Fruit fly (Drosophila melanogaster) whole organism, wandering third instar larva: Measurements from ENCODE around the gene CG10657.

Source experiments
- Abd-B ChIP-seq: fragments of >200 bp; optimal IDR thresholded peaks from 2 replicates; lab custom pipeline; 2017; ENCODE audit warnings: missing biosample characterization, missing genetic modification characterization
- CG32264 ChIP-seq: fragments of 200-800 bp; sonication (Bioruptor generic); optimal IDR thresholded peaks from 2 replicates; lab custom pipeline; 2016; ENCODE audit warnings: missing biosample characterization, missing genetic modification characterization
- CG9705 ChIP-seq: fragments of 200-800 bp; sonication (Bioruptor generic); optimal IDR thresholded peaks from 2 replicates; lab custom pipeline; 2018; ENCODE audit warnings: missing biosample characterization, mild to moderate bottlenecking, missing genetic modification characterization
- CrebA ChIP-seq: fragments of 200-800 bp; sonication (Bioruptor generic); optimal IDR thresholded peaks from 2 replicates; lab custom pipeline; 2016; ENCODE audit warnings: missing biosample characterization, mild to moderate bottlenecking, missing genetic modification characterization, borderline replicate concordance
- Dfd ChIP-seq: fragments of >200 bp; optimal IDR thresholded peaks from 2 replicates; lab custom pipeline; 2017; ENCODE audit warnings: missing biosample characterization, missing genetic modification characterization
- Dif ChIP-seq: fragments of 200-275, 200-300 bp; sonication (Bioruptor generic); optimal IDR thresholded peaks from 2 replicates; lab custom pipeline; 2018; ENCODE audit warnings: missing biosample characterization, missing genetic modification characterization; ENCODE audit not compliant: partially characterized antibody
- HLH106 ChIP-seq: fragments of 200-800 bp; optimal IDR thresholded peaks from 3 replicates; lab custom pipeline; 2019; ENCODE audit warnings: missing biosample characterization, mild to moderate bottlenecking, missing genetic modification characterization, moderate library complexity
- Hnf4 ChIP-seq: fragments of 200-800 bp; sonication (Bioruptor generic); optimal IDR thresholded peaks from 2 replicates; lab custom pipeline; 2016; ENCODE audit warnings: missing biosample characterization, mild to moderate bottlenecking, missing genetic modification characterization
- Hr78 ChIP-seq: fragments of >200 bp; optimal IDR thresholded peaks from 2 replicates; lab custom pipeline; 2017; ENCODE audit warnings: missing biosample characterization, missing genetic modification characterization
- Hr83 ChIP-seq: fragments of 200-300 bp; sonication (Bioruptor generic); optimal IDR thresholded peaks from 2 replicates; lab custom pipeline; 2016; ENCODE audit warnings: missing biosample characterization, mild to moderate bottlenecking, missing genetic modification characterization, moderate library complexity; ENCODE audit not compliant: poor library complexity, severe bottlenecking
- Jra ChIP-seq: sonication (Bioruptor generic); optimal IDR thresholded peaks from 2 replicates; lab custom pipeline; 2016; ENCODE audit warnings: missing biosample characterization, missing genetic modification characterization
- Mio ChIP-seq: sonication (Bioruptor generic); optimal IDR thresholded peaks from 2 replicates; lab custom pipeline; 2016; ENCODE audit warnings: missing biosample characterization, missing genetic modification characterization
- Myc ChIP-seq: fragments of >200 bp; optimal IDR thresholded peaks from 2 replicates; lab custom pipeline; 2017
- N ChIP-seq: fragments of >200 bp; optimal IDR thresholded peaks from 2 replicates; lab custom pipeline; 2018; ENCODE audit warnings: missing biosample characterization, missing external identifiers, missing genetic modification characterization
- OdsH ChIP-seq: fragments of 200-800 bp; sonication (Bioruptor generic); optimal IDR thresholded peaks from 2 replicates; lab custom pipeline; 2016; ENCODE audit warnings: missing biosample characterization, mild to moderate bottlenecking, missing genetic modification characterization
- Rel ChIP-seq, 2 experiments: fragments of 200-800 bp; sonication (Bioruptor generic) in 1 of 2; optimal IDR thresholded peaks; 2 replicates in 1 of 2; 3 replicates in 1 of 2; lab custom pipeline; 2016 to 2019; ENCODE audit warnings: mild to moderate bottlenecking in 2 of 2, missing biosample characterization in 2 of 2, missing genetic modification characterization in 2 of 2, moderate library complexity in 1 of 2
- Sp1 ChIP-seq: fragments of 200-800 bp; sonication (Bioruptor generic); optimal IDR thresholded peaks from 3 replicates; lab custom pipeline; 2019; ENCODE audit warnings: missing biosample characterization, mild to moderate bottlenecking, missing genetic modification characterization, moderate library complexity
- Vsx2 ChIP-seq: fragments of 200-300, 225-300 bp; sonication (Bioruptor generic); optimal IDR thresholded peaks from 2 replicates; lab custom pipeline; 2018; ENCODE audit warnings: missing biosample characterization, missing genetic modification characterization; ENCODE audit not compliant: partially characterized antibody
- brk ChIP-seq: fragments of 200-800 bp; sonication (Bioruptor generic); optimal IDR thresholded peaks from 2 replicates; lab custom pipeline; 2016; ENCODE audit warnings: missing biosample characterization, mild to moderate bottlenecking, missing genetic modification characterization
- dl ChIP-seq, 2 experiments: fragments of 175-275, 200-275 bp in 1 of 2; fragments of 200-275 bp in 1 of 2; sonication (Bioruptor generic); optimal IDR thresholded peaks; lab custom pipeline; 2018; ENCODE audit warnings: mild to moderate bottlenecking in 2 of 2, missing biosample characterization in 2 of 2, missing genetic modification characterization in 2 of 2, moderate library complexity in 2 of 2; ENCODE audit not compliant: partially characterized antibody in 2 of 2, insufficient read depth in 1 of 2
- dmrt93B ChIP-seq: fragments of 200-800 bp; sonication (Bioruptor generic); optimal IDR thresholded peaks from 2 replicates; lab custom pipeline; 2018; ENCODE audit warnings: missing biosample characterization, mild to moderate bottlenecking, missing genetic modification characterization
- dsf ChIP-seq: sonication (Bioruptor generic); optimal IDR thresholded peaks from 2 replicates; lab custom pipeline; 2016; ENCODE audit warnings: missing biosample characterization, missing genetic modification characterization, borderline replicate concordance
- ey ChIP-seq: fragments of 200-800 bp; sonication (Bioruptor generic); optimal IDR thresholded peaks from 2 replicates; lab custom pipeline; 2016; ENCODE audit warnings: missing biosample characterization, missing genetic modification characterization
- foxo ChIP-seq, 2 experiments: fragments of 200-800 bp; sonication (Bioruptor generic); optimal IDR thresholded peaks; 2 replicates in 1 of 2; 3 replicates in 1 of 2; lab custom pipeline; 2016 to 2017; ENCODE audit warnings: missing biosample characterization in 2 of 2, missing genetic modification characterization in 2 of 2
- fru ChIP-seq: fragments of 200-800 bp; sonication (Bioruptor generic); optimal IDR thresholded peaks from 3 replicates; lab custom pipeline; 2016; ENCODE audit warnings: missing biosample characterization, mild to moderate bottlenecking, missing genetic modification characterization
- jim ChIP-seq: fragments of 175-275, 200-325 bp; sonication (Bioruptor generic); optimal IDR thresholded peaks from 2 replicates; lab custom pipeline; 2016; ENCODE audit warnings: missing biosample characterization, mild to moderate bottlenecking, missing genetic modification characterization
- psq ChIP-seq: fragments of 200-800 bp; sonication (Bioruptor generic); optimal IDR thresholded peaks from 3 replicates; lab custom pipeline; 2017; ENCODE audit warnings: missing biosample characterization, mild to moderate bottlenecking, missing genetic modification characterization, moderate library complexity
- rgr ChIP-seq: fragments of 200-800 bp; sonication (Bioruptor generic); optimal IDR thresholded peaks from 3 replicates; lab custom pipeline; 2016; ENCODE audit warnings: missing biosample characterization, mild to moderate bottlenecking, missing genetic modification characterization
- sage ChIP-seq: fragments of 200-800 bp; sonication (Bioruptor generic); optimal IDR thresholded peaks from 2 replicates; lab custom pipeline; 2016; ENCODE audit warnings: missing biosample characterization, mild to moderate bottlenecking, missing genetic modification characterization
- sv ChIP-seq: fragments of 200-800 bp; sonication (Bioruptor generic); optimal IDR thresholded peaks from 3 replicates; lab custom pipeline; 2016; ENCODE audit warnings: missing biosample characterization, missing genetic modification characterization
- usp ChIP-seq: fragments of >200 bp; optimal IDR thresholded peaks from 2 replicates; lab custom pipeline; 2017; ENCODE audit warnings: missing biosample characterization, missing genetic modification characterization
- woc ChIP-seq: sonication (Bioruptor generic); optimal IDR thresholded peaks from 2 replicates; lab custom pipeline; 2016; ENCODE audit warnings: missing biosample characterization, mild to moderate bottlenecking, missing genetic modification characterization

CG10657 gene

dm6 chr3L:12489952-12490351, 7.1 kb downstream of the CG10657 start:
- no peak for TF ChIP-seq Sp1 (GFP tag; lab: Kevin White, UChicago)
- TF ChIP-seq dl (GFP tag; optimal IDR thresholded peaks at IDR 0.05; lab: Kevin White, UChicago; ENCODE audit: insufficient read depth in 1 of 2, partially characterized antibody in 2 of 2): peak; percentile 83 to 93
- no peak for TF ChIP-seq sage (GFP tag; lab: Kevin White, UChicago)
- TF ChIP-seq dmrt93B (GFP tag; lab: Kevin White, UChicago): no peak
- peak; percentile 80 for TF ChIP-seq Vsx2
- peak; percentile 50 for TF ChIP-seq Rel (GFP tag; optimal IDR thresholded peaks at IDR 0.05; lab: Kevin White, UChicago)
- no peak for TF ChIP-seq Rel (tag; optimal IDR thresholded peaks at IDR 0.05; lab: Kevin White, UChicago)
- TF ChIP-seq Hr83 (GFP tag; lab: Kevin White, UChicago): peak; percentile 61
- peak; percentile 96 for TF ChIP-seq Dif (GFP tag; lab: Kevin White, UChicago)
- no peak for TF ChIP-seq CG9705
- peak; percentile 51 for TF ChIP-seq CrebA

dm6 chr3L:12486175-12486574, 10.8 kb downstream of the CG10657 start:
- TF ChIP-seq Sp1 (GFP tag; lab: Kevin White, UChicago) (no peak), fru (no peak), Mio (no peak), sage (GFP tag; lab: Kevin White, UChicago) (no peak), dmrt93B (GFP tag; lab: Kevin White, UChicago) (no peak), Abd-B (no peak), psq (no peak), usp (no peak), Rel (GFP tag; optimal IDR thresholded peaks at IDR 0.05; lab: Kevin White, UChicago) (no peak), Rel (tag; optimal IDR thresholded peaks at IDR 0.05; lab: Kevin White, UChicago) (no peak), Dfd (GFP tag; lab: Kevin White, UChicago) (no peak), dsf (GFP tag; lab: Kevin White, UChicago) (no peak), CG32264 (no peak), ey (GFP tag; lab: Kevin White, UChicago) (no peak), HLH106 (tag; lab: Kevin White, UChicago) (no peak)
- TF ChIP-seq, all 38 proteins: peak for 0

- TF ChIP-seq Dfd (GFP tag; lab: Kevin White, UChicago) (no peak), foxo (GFP tag; optimal IDR thresholded peaks at IDR 0.05; lab: Kevin White, UChicago) (no peak), Abd-B (no peak), N (GFP tag; lab: Kevin White, UChicago) (no peak), CG32264 (no peak)
These were observed 12.1 kb downstream of the CG10657 start, which contains the start of gene CG10663 for dm6 chr3L:12484948-12485347. Gene CG10663, minus strand, starts transcription at chr3L:12485035.

dm6 chr3L:12484464-12484863, 12.6 kb downstream of the CG10657 start:
- TF ChIP-seq woc (no peak), Hr78 (no peak), Hnf4 (GFP tag; lab: Kevin White, UChicago) (no peak), psq (no peak), OdsH (GFP tag; lab: Kevin White, UChicago) (no peak), Dfd (GFP tag; lab: Kevin White, UChicago) (no peak), CG32264 (no peak), foxo (GFP tag; optimal IDR thresholded peaks at IDR 0.05; lab: Kevin White, UChicago) (no peak), CrebA (no peak), Sp1 (GFP tag; lab: Kevin White, UChicago) (no peak), dsf (GFP tag; lab: Kevin White, UChicago) (no peak), HLH106 (tag; lab: Kevin White, UChicago) (no peak), dl (GFP tag; optimal IDR thresholded peaks at IDR 0.05; lab: Kevin White, UChicago; ENCODE audit: insufficient read depth in 1 of 2, partially characterized antibody in 2 of 2) (no peak), Myc (lab: Kevin White, UChicago) (no peak), jim (GFP tag; lab: Kevin White, UChicago) (no peak), sv (GFP tag; lab: Kevin White, UChicago) (no peak), Jra (no peak), rgr (GFP tag; lab: Kevin White, UChicago) (no peak), brk (GFP tag; lab: Kevin White, UChicago) (no peak), dmrt93B (GFP tag; lab: Kevin White, UChicago) (no peak)
